Fruit fly (Drosophila melanogaster) whole organism, pupa: ENCODE data around the gene kirre.

Source experiments
- CG10348 ChIP-seq: fragments of 200-800 bp; sonication (Bioruptor generic); IDR thresholded peaks from 2 replicates; pipeline ENCODE4 v1.3.6; 2022; ENCODE audit warnings: missing biosample characterization, missing genetic modification characterization
- CG15710 ChIP-seq: fragments of 200-800 bp; sonication (Bioruptor generic); optimal IDR thresholded peaks from 2 replicates; lab custom pipeline; 2018; ENCODE audit warnings: missing biosample characterization, mild to moderate bottlenecking, missing genetic modification characterization, moderate library complexity
- CG8301 ChIP-seq: fragments of 200-800 bp; sonication (Bioruptor generic); optimal IDR thresholded peaks from 2 replicates; lab custom pipeline; 2018; ENCODE audit warnings: missing biosample characterization, mild to moderate bottlenecking, missing genetic modification characterization
- D1 ChIP-seq: fragments of 200-800 bp; sonication (Bioruptor generic); optimal IDR thresholded peaks from 2 replicates; lab custom pipeline; 2018; ENCODE audit warnings: missing biosample characterization, mild to moderate bottlenecking, missing genetic modification characterization, moderate library complexity
- EcR ChIP-seq: fragments of 200-800 bp; sonication (Bioruptor generic); optimal IDR thresholded peaks from 3 replicates; lab custom pipeline; 2019; ENCODE audit warnings: missing biosample characterization, missing genetic modification characterization, mild to moderate bottlenecking, moderate library complexity, missing genetic modification reagents
- Pif1A ChIP-seq: fragments of 200-800 bp; sonication (Bioruptor generic); optimal IDR thresholded peaks from 3 replicates; lab custom pipeline; 2016; ENCODE audit warnings: missing biosample characterization, missing genetic modification characterization
- Snoo ChIP-seq: fragments of 200-800 bp; sonication (Bioruptor generic); optimal IDR thresholded peaks from 3 replicates; lab custom pipeline; 2017; ENCODE audit warnings: missing biosample characterization, mild to moderate bottlenecking, missing genetic modification characterization, inconsistent platforms

dm6 chrX:2720122-2720521 is 20.1 kb upstream of the kirre start, which contains the start of gene CG2701:
- TF ChIP-seq D1 (tag; lab: Kevin White, UChicago) (no peak), CG8301 (tag; lab: Kevin White, UChicago) (no peak), Snoo (tag; lab: Kevin White, UChicago) (no peak), Pif1A (no peak), CG15710 (tag; lab: Kevin White, UChicago) (no peak), EcR (GFP tag; lab: Kevin White, UChicago) (no peak), CG10348 (GFP tag; lab: Robert Waterston, UW) (no peak)
